Worm (Caenorhabditis elegans): Measurements from ENCODE around the gene mam-3.

DNA sequence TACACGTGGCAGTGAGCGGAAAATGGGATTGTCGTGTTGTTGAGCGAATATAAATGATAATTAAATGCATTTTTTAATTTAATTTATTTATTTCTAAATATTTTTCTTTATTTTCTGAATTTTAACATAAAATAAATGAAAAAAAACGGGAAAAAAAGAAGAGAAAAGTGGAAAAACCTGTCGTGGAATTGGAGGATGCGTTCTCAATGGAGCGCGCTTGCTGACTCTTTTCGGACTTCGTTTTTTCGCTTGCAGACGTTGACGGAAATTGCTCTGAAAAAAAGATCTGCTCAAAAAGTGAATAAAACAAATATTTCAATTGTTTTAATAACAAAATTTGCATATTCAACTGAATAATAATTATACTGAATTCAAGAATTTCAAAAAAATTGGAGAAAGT, 8.3 kb upstream of the mam-3 start:
- TF ChIP-seq efl-1 (GFP tag; optimal IDR thresholded peaks at IDR 0.05) = no peak
- TF ChIP-seq C17E4.6 (GFP tag; IDR thresholded peaks at IDR 0.05) = no peak
- no peak for TF ChIP-seq D2030.7 (GFP tag; IDR thresholded peaks at IDR 0.05)
- TF ChIP-seq ztf-28 (GFP tag; IDR thresholded peaks at IDR 0.05) = no peak
- TF ChIP-seq bed-1 (GFP tag; IDR thresholded peaks at IDR 0.05) = no peak
- TF ChIP-seq aptf-2 (GFP tag; conservative IDR thresholded peaks at IDR 0.05) = no peak

Data from whole organism, young adult.